Fruit fly (Drosophila melanogaster) whole organism, prepupa: ENCODE measurements around the gene CG43407.

Source experiments
- Blimp-1 ChIP-seq: fragments of 200-800 bp; sonication (Bioruptor generic); optimal IDR thresholded peaks from 3 replicates; lab custom pipeline; 2017; ENCODE audit warnings: missing biosample characterization, missing genetic modification characterization, mild to moderate bottlenecking, moderate library complexity, missing genetic modification reagents
- CG11294 ChIP-seq: fragments of 200-800 bp; sonication (Bioruptor generic); IDR thresholded peaks from 2 replicates; pipeline ENCODE4 v1.3.6; 2022; ENCODE audit warnings: missing biosample characterization, missing genetic modification characterization
- CG8119 ChIP-seq: fragments of 200-800 bp; sonication (Bioruptor generic); IDR thresholded peaks from 3 replicates; pipeline ENCODE4 v1.3.6; 2022; ENCODE audit warnings: missing biosample characterization, missing genetic modification characterization
- Ets96B ChIP-seq: fragments of 200-800 bp; optimal IDR thresholded peaks from 2 replicates; lab custom pipeline; 2019; ENCODE audit warnings: missing biosample characterization, mild to moderate bottlenecking, missing genetic modification characterization, moderate library complexity
- Hr39 ChIP-seq: fragments of 200-800 bp; sonication (Bioruptor generic); optimal IDR thresholded peaks from 2 replicates; lab custom pipeline; 2016; ENCODE audit warnings: missing biosample characterization, missing genetic modification characterization
- OdsH ChIP-seq: fragments of 200-800 bp; sonication (Bioruptor generic); optimal IDR thresholded peaks from 3 replicates; lab custom pipeline; 2016; ENCODE audit warnings: missing biosample characterization, missing genetic modification characterization
- Sox14 ChIP-seq: fragments of 200-800 bp; sonication (Bioruptor generic); optimal IDR thresholded peaks from 3 replicates; lab custom pipeline; 2016; ENCODE audit warnings: missing biosample characterization, missing genetic modification characterization
- esn ChIP-seq: fragments of 200-800 bp; sonication (Bioruptor generic); optimal IDR thresholded peaks from 2 replicates; lab custom pipeline; 2016; ENCODE audit warnings: missing biosample characterization, mild to moderate bottlenecking, missing genetic modification characterization, moderate library complexity
- salr ChIP-seq, 2 experiments: fragments of 200-800 bp; sonication (Bioruptor generic); optimal IDR thresholded peaks; 3 replicates each; lab custom pipeline; 2016 to 2018; ENCODE audit warnings: missing biosample characterization in 2 of 2, missing genetic modification characterization in 2 of 2, mild to moderate bottlenecking in 1 of 2

DNA sequence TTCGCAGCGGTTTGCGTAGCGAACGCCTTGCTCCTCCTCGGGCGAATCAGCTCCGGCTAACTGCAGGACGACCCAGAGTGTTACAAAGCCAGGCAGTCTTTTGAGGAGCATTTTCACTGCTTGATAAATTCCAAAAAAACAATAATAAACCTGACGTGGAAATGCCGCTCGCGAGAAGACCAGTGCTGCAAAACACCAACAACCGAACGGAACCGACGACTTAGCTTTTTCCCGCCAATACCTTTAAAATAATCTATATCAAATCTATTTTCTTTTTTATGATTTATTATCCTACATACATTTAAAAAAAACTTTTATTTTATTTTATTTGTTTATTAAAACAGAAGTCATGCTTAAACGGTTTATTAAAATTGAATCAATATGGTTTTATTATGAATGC is 42.8 kb upstream of the CG43407 start, which contains the start of gene CNPYb:
- peak; percentile 29 for TF ChIP-seq esn (GFP tag; lab: Kevin White, UChicago)
- no peak for TF ChIP-seq salr (GFP tag; optimal IDR thresholded peaks at IDR 0.05; lab: Kevin White, UChicago)
- TF ChIP-seq CG8119, result no peak
- no peak for TF ChIP-seq Hr39 (GFP tag; lab: Kevin White, UChicago)
- no peak for TF ChIP-seq Sox14 (GFP tag; lab: Kevin White, UChicago)
- TF ChIP-seq Blimp-1 (GFP tag; lab: Kevin White, UChicago), result no peak
- no peak for TF ChIP-seq Ets96B
- no peak for TF ChIP-seq CG11294
- no peak for TF ChIP-seq OdsH (GFP tag; lab: Kevin White, UChicago)
